Worm (Caenorhabditis elegans): ENCODE results near the gene srt-50.
A peak's percentile ranks its signal among the peaks of the same experiment; 100 is the strongest.

- TF ChIP-seq zfp-2 (tag; optimal IDR thresholded peaks at IDR 0.05) (no peak), ama-1 (optimal IDR thresholded peaks at IDR 0.05) (peak; percentile 49), unc-62 (GFP tag; optimal IDR thresholded peaks at IDR 0.05 in 1 of 2) (no peak), unc-62 (tag; optimal IDR thresholded peaks at IDR 0.05) (no peak), nhr-42 (GFP tag; IDR thresholded peaks at IDR 0.05) (no peak), egl-27 (tag; optimal IDR thresholded peaks at IDR 0.05) (no peak), mep-1 (tag; optimal IDR thresholded peaks at IDR 0.05) (no peak), lin-39 (tag; optimal IDR thresholded peaks at IDR 0.05) (no peak), lin-13 (GFP tag; optimal IDR thresholded peaks at IDR 0.05) (no peak), ztf-11 (tag; optimal IDR thresholded peaks at IDR 0.05) (no peak), Y75B8A.6 (GFP tag; IDR thresholded peaks at IDR 0.05) (no peak), zag-1 (tag; optimal IDR thresholded peaks at IDR 0.05) (no peak)
These were observed 45.6 kb upstream of the srt-50 start, which contains the start of gene Y41E3.8 for ce11 chrIV:15028891-15029290.
